Fruit fly (Drosophila melanogaster) whole organism, embryonic: ENCODE results near the gene CG14718.

ENCODE experiments used
- Atf3 ChIP-seq: fragments of 200-800 bp; sonication (Bioruptor generic); optimal IDR thresholded peaks from 3 replicates; lab custom pipeline; 2016; ENCODE audit warnings: missing biosample characterization, missing genetic modification characterization
- B-H1 ChIP-seq: fragments of 200-800 bp; sonication (Bioruptor generic); IDR thresholded peaks from 3 replicates; pipeline ENCODE4 v1.3.6; 2022; ENCODE audit warnings: missing biosample characterization, missing genetic modification characterization
- Blimp-1 ChIP-seq: fragments of 200-800 bp; sonication (Bioruptor generic); optimal IDR thresholded peaks from 3 replicates; lab custom pipeline; 2018; ENCODE audit warnings: missing biosample characterization, missing genetic modification characterization, mild to moderate bottlenecking, moderate library complexity, missing genetic modification reagents
- CG10543 ChIP-seq: fragments of 200-800 bp; sonication (Bioruptor generic); optimal IDR thresholded peaks from 3 replicates; lab custom pipeline; 2017; ENCODE audit warnings: missing biosample characterization, mild to moderate bottlenecking, missing genetic modification characterization, moderate library complexity
- CG13287 ChIP-seq: fragments of 200-800 bp; sonication (Bioruptor generic); IDR thresholded peaks from 2 replicates; pipeline ENCODE4 v1.3.6; 2022; ENCODE audit warnings: missing biosample characterization, missing genetic modification characterization; ENCODE audit not compliant: partially characterized antibody
- CG15479 ChIP-seq: fragments of 200-800 bp; sonication (Bioruptor generic); optimal IDR thresholded peaks from 3 replicates; lab custom pipeline; 2019; ENCODE audit warnings: missing biosample characterization, mild to moderate bottlenecking, missing genetic modification characterization, moderate library complexity
- CG17912 ChIP-seq: fragments of 200-800 bp; sonication (Bioruptor generic); optimal IDR thresholded peaks from 2 replicates; lab custom pipeline; 2018; ENCODE audit warnings: missing biosample characterization, mild to moderate bottlenecking, missing genetic modification characterization
- CG18619 ChIP-seq: fragments of 200-800 bp; sonication (Bioruptor generic); optimal IDR thresholded peaks from 3 replicates; lab custom pipeline; 2017; ENCODE audit warnings: missing biosample characterization, mild to moderate bottlenecking, missing genetic modification characterization
- CG3163 ChIP-seq: fragments of 200-800 bp; sonication (Bioruptor generic); optimal IDR thresholded peaks from 3 replicates; lab custom pipeline; 2016; ENCODE audit warnings: missing biosample characterization, missing genetic modification characterization
- CG32532 ChIP-seq: fragments of 200-800 bp; sonication (Bioruptor generic); IDR thresholded peaks from 2 replicates; pipeline ENCODE4 v1.3.6; 2022; ENCODE audit warnings: missing biosample characterization, missing genetic modification characterization
- CG4854 ChIP-seq: fragments of 200-800 bp; sonication (Bioruptor generic); optimal IDR thresholded peaks from 2 replicates; lab custom pipeline; 2016; ENCODE audit warnings: missing biosample characterization, missing genetic modification characterization, inconsistent platforms
- CG5953 ChIP-seq: fragments of 200-800 bp; sonication (Bioruptor generic); IDR thresholded peaks from 2 replicates; pipeline ENCODE4 v1.3.6; 2022; ENCODE audit warnings: missing biosample characterization, missing genetic modification characterization
- CG7271 ChIP-seq: fragments of 200-800 bp; sonication (Bioruptor generic); optimal IDR thresholded peaks from 2 replicates; lab custom pipeline; 2018; ENCODE audit warnings: missing biosample characterization, mild to moderate bottlenecking, missing genetic modification characterization, moderate library complexity
- CG7839 ChIP-seq: fragments of 200-800 bp; sonication (Bioruptor generic); optimal IDR thresholded peaks from 3 replicates; lab custom pipeline; 2018; ENCODE audit warnings: missing biosample characterization, mild to moderate bottlenecking, missing genetic modification characterization, moderate library complexity
- CkIIα-i1 ChIP-seq: fragments of 200-800 bp; sonication (Bioruptor generic); IDR thresholded peaks from 2 replicates; pipeline ENCODE4 v1.3.6; 2022; ENCODE audit warnings: missing biosample characterization, missing genetic modification characterization
- CrebB ChIP-seq: fragments of 200-800 bp; sonication (Bioruptor generic); optimal IDR thresholded peaks from 3 replicates; lab custom pipeline; 2018; ENCODE audit warnings: missing biosample characterization, mild to moderate bottlenecking, missing genetic modification characterization
- D19A ChIP-seq: fragments of 200-800 bp; optimal IDR thresholded peaks from 3 replicates; lab custom pipeline; 2019; ENCODE audit warnings: missing biosample characterization, mild to moderate bottlenecking, missing genetic modification characterization, moderate library complexity
- Gsc ChIP-seq: fragments of 200-800 bp; sonication (Bioruptor generic); IDR thresholded peaks from 2 replicates; pipeline ENCODE4 v1.3.6; 2022; ENCODE audit warnings: missing biosample characterization, missing genetic modification characterization
- HmgD ChIP-seq: fragments of 200-800 bp; sonication (Bioruptor generic); optimal IDR thresholded peaks from 3 replicates; lab custom pipeline; 2016; ENCODE audit warnings: missing biosample characterization, missing genetic modification characterization
- Nf-YA ChIP-seq: fragments of 200-800 bp; sonication (Bioruptor generic); IDR thresholded peaks from 2 replicates; pipeline ENCODE4 v1.3.6; 2022; ENCODE audit warnings: missing biosample characterization, missing genetic modification characterization
- Opbp ChIP-seq: fragments of 200-800 bp; sonication (Bioruptor generic); IDR thresholded peaks from 3 replicates; pipeline ENCODE4 v1.3.6; 2022; ENCODE audit warnings: missing biosample characterization, missing genetic modification characterization; ENCODE audit not compliant: partially characterized antibody
- Pdp1 ChIP-seq, 2 experiments: fragments of 200-800 bp; sonication (Bioruptor generic); optimal IDR thresholded peaks; 3 replicates each; lab custom pipeline; 2016; ENCODE audit warnings: missing biosample characterization in 2 of 2, missing genetic modification characterization in 2 of 2, mild to moderate bottlenecking in 1 of 2, moderate library complexity in 1 of 2
- Side ChIP-seq: fragments of 200-800 bp; sonication (Bioruptor generic); optimal IDR thresholded peaks from 2 replicates; lab custom pipeline; 2016; ENCODE audit warnings: missing biosample characterization, missing genetic modification characterization
- bbx ChIP-seq: fragments of 200-800 bp; sonication (Bioruptor generic); IDR thresholded peaks from 2 replicates; pipeline ENCODE4 v1.3.6; 2022; ENCODE audit warnings: missing biosample characterization, missing genetic modification characterization; ENCODE audit not compliant: partially characterized antibody
- bigmax ChIP-seq: fragments of 200-800 bp; sonication (Bioruptor generic); optimal IDR thresholded peaks from 2 replicates; lab custom pipeline; 2018; ENCODE audit warnings: missing biosample characterization, mild to moderate bottlenecking, missing genetic modification characterization
- caup ChIP-seq: fragments of 200-800 bp; sonication (Bioruptor generic); optimal IDR thresholded peaks from 3 replicates; lab custom pipeline; 2017; ENCODE audit warnings: missing biosample characterization, mild to moderate bottlenecking, missing genetic modification characterization, moderate library complexity; ENCODE audit not compliant: severe bottlenecking
- ems ChIP-seq: fragments of 200-800 bp; sonication (Bioruptor generic); optimal IDR thresholded peaks from 3 replicates; lab custom pipeline; 2016; ENCODE audit warnings: missing biosample characterization, missing genetic modification characterization
- ewg ChIP-seq: fragments of 200-800 bp; sonication (Bioruptor generic); optimal IDR thresholded peaks from 3 replicates; lab custom pipeline; 2017; ENCODE audit warnings: mild to moderate bottlenecking, missing biosample characterization, missing genetic modification reagents, missing genetic modification characterization
- ftz-f1 ChIP-seq: fragments of 200-800 bp; sonication (Bioruptor generic); optimal IDR thresholded peaks from 2 replicates; lab custom pipeline; 2016; ENCODE audit warnings: missing biosample characterization, missing genetic modification characterization
- gce ChIP-seq: fragments of 200-800 bp; sonication (Bioruptor generic); IDR thresholded peaks from 3 replicates; pipeline ENCODE4 v1.3.6; 2022; ENCODE audit warnings: missing biosample characterization, missing genetic modification characterization
- gcm ChIP-seq: fragments of 200-800 bp; sonication (Bioruptor generic); optimal IDR thresholded peaks from 2 replicates; lab custom pipeline; 2019; ENCODE audit warnings: missing biosample characterization, mild to moderate bottlenecking, missing genetic modification characterization, moderate library complexity
- gcm2 ChIP-seq: fragments of 200-800 bp; sonication (Bioruptor generic); optimal IDR thresholded peaks from 2 replicates; lab custom pipeline; 2016; ENCODE audit warnings: missing biosample characterization, missing genetic modification characterization
- jigr1 ChIP-seq: fragments of 200-800 bp; sonication (Bioruptor generic); IDR thresholded peaks from 3 replicates; pipeline ENCODE4 v1.3.6; 2022; ENCODE audit warnings: missing biosample characterization, missing genetic modification characterization
- lmd ChIP-seq: fragments of 200-800 bp; sonication (Bioruptor generic); IDR thresholded peaks from 2 replicates; pipeline ENCODE4 v1.3.6; 2022; ENCODE audit warnings: missing biosample characterization, missing genetic modification characterization
- mld ChIP-seq: fragments of 200-800 bp; sonication (Bioruptor generic); IDR thresholded peaks from 3 replicates; pipeline ENCODE4 v1.3.6; 2022; ENCODE audit warnings: missing biosample characterization, missing genetic modification characterization; ENCODE audit not compliant: partially characterized antibody
- nerfin-2 ChIP-seq: fragments of 200-800 bp; sonication (Bioruptor generic); IDR thresholded peaks from 2 replicates; pipeline ENCODE4 v1.3.6; 2022; ENCODE audit warnings: missing biosample characterization, missing genetic modification characterization; ENCODE audit not compliant: partially characterized antibody
- p53 ChIP-seq: fragments of 200-800 bp; sonication (Bioruptor generic); optimal IDR thresholded peaks from 2 replicates; lab custom pipeline; 2016; ENCODE audit warnings: missing biosample characterization, missing genetic modification characterization
- pb ChIP-seq: fragments of 200-800 bp; sonication (Bioruptor generic); optimal IDR thresholded peaks from 3 replicates; lab custom pipeline; 2016; ENCODE audit warnings: missing biosample characterization, missing genetic modification characterization
- phol ChIP-seq: fragments of 200-800 bp; sonication (Bioruptor generic); optimal IDR thresholded peaks from 3 replicates; lab custom pipeline; 2018; ENCODE audit warnings: missing biosample characterization, mild to moderate bottlenecking, missing genetic modification characterization, moderate library complexity
- pita ChIP-seq: fragments of 200-800 bp; sonication (Bioruptor generic); optimal IDR thresholded peaks from 2 replicates; lab custom pipeline; 2017; ENCODE audit warnings: missing biosample characterization, mild to moderate bottlenecking, missing genetic modification characterization
- pum ChIP-seq: fragments of 200-800 bp; sonication (Bioruptor generic); optimal IDR thresholded peaks from 2 replicates; lab custom pipeline; 2016; ENCODE audit warnings: missing biosample characterization, missing genetic modification characterization
- slou ChIP-seq: fragments of 200-800 bp; sonication (Bioruptor generic); optimal IDR thresholded peaks from 3 replicates; lab custom pipeline; 2016; ENCODE audit warnings: missing biosample characterization, missing genetic modification characterization
- slp2 ChIP-seq: fragments of 200-800 bp; sonication (Bioruptor generic); optimal IDR thresholded peaks from 2 replicates; lab custom pipeline; 2016; ENCODE audit warnings: missing biosample characterization, missing genetic modification characterization
- sob ChIP-seq: fragments of 200-800 bp; sonication (Bioruptor generic); IDR thresholded peaks from 2 replicates; pipeline ENCODE4 v1.3.6; 2022; ENCODE audit warnings: missing biosample characterization, missing genetic modification characterization
- tap ChIP-seq: fragments of 200-800 bp; optimal IDR thresholded peaks from 3 replicates; lab custom pipeline; 2019; ENCODE audit warnings: missing biosample characterization, mild to moderate bottlenecking, missing genetic modification characterization, moderate library complexity
- tna ChIP-seq: fragments of 200-800 bp; sonication (Bioruptor generic); IDR thresholded peaks from 2 replicates; pipeline ENCODE4 v1.3.6; 2022; ENCODE audit warnings: missing biosample characterization, missing genetic modification characterization; ENCODE audit not compliant: partially characterized antibody
- ttk ChIP-seq: fragments of 200-800 bp; sonication (Bioruptor generic); IDR thresholded peaks from 2 replicates; pipeline ENCODE4 v2.1.2; 2022; ENCODE audit warnings: missing biosample characterization, missing genetic modification characterization
- twi ChIP-seq: fragments of 200-800 bp; optimal IDR thresholded peaks from 2 replicates; lab custom pipeline; 2019; ENCODE audit warnings: missing biosample characterization, mild to moderate bottlenecking, missing genetic modification characterization, moderate library complexity
- unpg ChIP-seq: fragments of 200-800 bp; sonication (Bioruptor generic); optimal IDR thresholded peaks from 3 replicates; lab custom pipeline; 2018; ENCODE audit warnings: missing biosample characterization, mild to moderate bottlenecking, missing genetic modification characterization, moderate library complexity
- wor ChIP-seq: fragments of 200-800 bp; sonication (Bioruptor generic); IDR thresholded peaks from 2 replicates; pipeline ENCODE4 v1.3.6; 2022; ENCODE audit warnings: missing biosample characterization, missing genetic modification characterization

The CG14718 gene

dm6 chr3R:11678016-11678415 is 22.4 kb upstream of the CG14718 start, which contains the start of gene CG18476 (continued):
- peak; percentile 76 for TF ChIP-seq CrebB (tag; lab: Kevin White, UChicago)
- peak; percentile 96 for TF ChIP-seq CG7839 (tag; lab: Kevin White, UChicago)
- peak; percentile 75 for TF ChIP-seq ewg
- TF ChIP-seq gcm2 = no peak
- peak; percentile 87 for TF ChIP-seq D19A
- TF ChIP-seq CkIIα-i1 (GFP tag; lab: Robert Waterston, UW) = no peak
- TF ChIP-seq pita (GFP tag; lab: Kevin White, UChicago) = no peak
- TF ChIP-seq lmd (GFP tag; lab: Robert Waterston, UW) = peak; percentile 96
- peak; percentile 67 for TF ChIP-seq CG4854
- peak; percentile 38 for TF ChIP-seq Side (GFP tag; lab: Kevin White, UChicago)
- TF ChIP-seq mld (GFP tag; lab: Robert Waterston, UW) = no peak
- TF ChIP-seq CG7271 = peak; percentile 84
- no peak for TF ChIP-seq nerfin-2 (GFP tag; lab: Robert Waterston, UW)
- no peak for TF ChIP-seq HmgD
- peak; percentile 93 for TF ChIP-seq tap (tag; lab: Kevin White, UChicago)
- TF ChIP-seq jigr1 (GFP tag; lab: Robert Waterston, UW) = peak; percentile 75
- TF ChIP-seq CG5953 (GFP tag; lab: Robert Waterston, UW) = peak; percentile 69
- TF ChIP-seq CG15479 = no peak
- TF ChIP-seq bbx (GFP tag; lab: Robert Waterston, UW) = no peak
- peak; percentile 74 for TF ChIP-seq ems
- TF ChIP-seq CG13287 (GFP tag; lab: Robert Waterston, UW) = no peak; the same call in 1 of the 2 replicates
- TF ChIP-seq Gsc (GFP tag; lab: Robert Waterston, UW) = peak; percentile 68; the same call in 1 of the 2 replicates
- peak; percentile 96 for TF ChIP-seq phol
- TF ChIP-seq Blimp-1 (GFP tag; lab: Kevin White, UChicago) = peak; percentile 92
- no peak for TF ChIP-seq bigmax (GFP tag; lab: Kevin White, UChicago)
- peak; percentile 92 for TF ChIP-seq gcm (GFP tag; lab: Kevin White, UChicago)
- TF ChIP-seq Atf3 (GFP tag; lab: Kevin White, UChicago) = peak; percentile 52
- no peak for TF ChIP-seq p53 (GFP tag; lab: Kevin White, UChicago)
- peak; percentile 78 to 83 for TF ChIP-seq Pdp1 (GFP tag; optimal IDR thresholded peaks at IDR 0.05; lab: Kevin White, UChicago)
- TF ChIP-seq CG32532 = peak; percentile 96
- peak; percentile 91 for TF ChIP-seq ttk (GFP tag; lab: Robert Waterston, UW)
- TF ChIP-seq Opbp (GFP tag; lab: Robert Waterston, UW) = no peak
- peak; percentile 89 for TF ChIP-seq caup
- TF ChIP-seq CG10543 = peak; percentile 66
- TF ChIP-seq sob (GFP tag; lab: Robert Waterston, UW) = peak; percentile 95
- no peak for TF ChIP-seq tna
- peak; percentile 56 for TF ChIP-seq CG17912 (GFP tag; lab: Kevin White, UChicago)
- no peak for TF ChIP-seq pb (GFP tag; lab: Kevin White, UChicago)
- peak; percentile 79 for TF ChIP-seq Nf-YA (GFP tag; lab: Robert Waterston, UW)
- peak; percentile 55 for TF ChIP-seq slou (GFP tag; lab: Kevin White, UChicago)
- TF ChIP-seq slp2 (GFP tag; lab: Kevin White, UChicago) = no peak
- peak; percentile 82 for TF ChIP-seq CG18619 (GFP tag; lab: Kevin White, UChicago)
- TF ChIP-seq B-H1 (GFP tag; lab: Robert Waterston, UW) = peak; percentile 92
- TF ChIP-seq gce = peak; percentile 85
- TF ChIP-seq CG3163 (GFP tag; lab: Kevin White, UChicago) = peak; percentile 18
- TF ChIP-seq ftz-f1 (GFP tag; lab: Kevin White, UChicago) = peak; percentile 54
- peak; percentile 85 for TF ChIP-seq wor (GFP tag; lab: Robert Waterston, UW)
- peak; percentile 71 for TF ChIP-seq pum (GFP tag; lab: Kevin White, UChicago)
- peak; percentile 96 for TF ChIP-seq unpg (GFP tag; lab: Kevin White, UChicago)
- peak; percentile 87 for TF ChIP-seq twi (tag; lab: Kevin White, UChicago)
